Worm (Caenorhabditis elegans) whole organism, late embryonic: Measurements from ENCODE around the gene twk-39.

Experiments used
- C08G9.2 ChIP-seq: sonication (generic microtip); optimal IDR thresholded peaks from 2 replicates; lab custom pipeline; 2016; ENCODE audit warnings: mild to moderate bottlenecking, missing genetic modification characterization, moderate library complexity, missing compliant biosample characterization
- Y22D7AL.16 ChIP-seq: sonication (generic microtip); optimal IDR thresholded peaks from 2 replicates; lab custom pipeline; 2016; ENCODE audit warnings: missing genetic modification characterization, missing compliant biosample characterization
- ahr-1 ChIP-seq: sonication (generic microtip); optimal IDR thresholded peaks from 2 replicates; lab custom pipeline; 2016; ENCODE audit warnings: missing genetic modification characterization, missing compliant biosample characterization
- ceh-14 ChIP-seq: sonication (generic microtip); optimal IDR thresholded peaks from 2 replicates; lab custom pipeline; 2016; ENCODE audit warnings: missing genotype, missing genetic modification characterization, missing compliant biosample characterization
- ceh-18 ChIP-seq: sonication (generic microtip); optimal IDR thresholded peaks from 2 replicates; lab custom pipeline; 2016; ENCODE audit warnings: missing genetic modification characterization, missing compliant biosample characterization
- ceh-19 ChIP-seq: fragments of 200-800 bp; sonication (Bioruptor generic); optimal IDR thresholded peaks from 2 replicates; lab custom pipeline; 2018; ENCODE audit warnings: mild to moderate bottlenecking, missing genetic modification characterization, missing compliant biosample characterization
- ceh-2 ChIP-seq: sonication (generic microtip); optimal IDR thresholded peaks from 2 replicates; lab custom pipeline; 2016; ENCODE audit warnings: missing genotype, missing genetic modification characterization, missing compliant biosample characterization
- ceh-22 ChIP-seq: sonication (generic microtip); optimal IDR thresholded peaks from 2 replicates; lab custom pipeline; 2017; ENCODE audit warnings: missing biosample characterization, missing genetic modification characterization
- ceh-24 ChIP-seq: sonication (generic microtip); optimal IDR thresholded peaks from 2 replicates; lab custom pipeline; 2016; ENCODE audit warnings: mild to moderate bottlenecking, missing genetic modification characterization, missing compliant biosample characterization
- ceh-31 ChIP-seq: sonication (generic microtip); optimal IDR thresholded peaks from 2 replicates; lab custom pipeline; 2016; ENCODE audit warnings: missing genetic modification characterization, missing compliant biosample characterization
- ceh-34 ChIP-seq: sonication (generic microtip); optimal IDR thresholded peaks from 2 replicates; lab custom pipeline; 2016; ENCODE audit warnings: mild to moderate bottlenecking, missing genetic modification characterization, missing compliant biosample characterization
- ceh-45 ChIP-seq: fragments of 200-800 bp; sonication (Bioruptor generic); IDR thresholded peaks from 2 replicates; pipeline ENCODE4 v1.3.6; 2022; ENCODE audit warnings: missing genetic modification reagents, missing genetic modification characterization, missing compliant biosample characterization
- ceh-6 ChIP-seq: fragments of 200-800 bp; sonication (Bioruptor generic); optimal IDR thresholded peaks from 2 replicates; lab custom pipeline; 2018; ENCODE audit warnings: mild to moderate bottlenecking, missing genetic modification characterization, missing compliant biosample characterization
- ceh-9 ChIP-seq: sonication (generic microtip); optimal IDR thresholded peaks from 2 replicates; lab custom pipeline; 2016; ENCODE audit warnings: mild to moderate bottlenecking, missing genetic modification characterization, inconsistent platforms, missing compliant biosample characterization
- dmd-4 ChIP-seq: sonication (generic microtip); optimal IDR thresholded peaks from 2 replicates; lab custom pipeline; 2016; ENCODE audit warnings: borderline replicate concordance, missing genetic modification characterization, missing compliant biosample characterization
- dve-1 ChIP-seq: sonication (generic microtip); optimal IDR thresholded peaks from 2 replicates; lab custom pipeline; 2017; ENCODE audit warnings: antibody characterized with exemption, mild to moderate bottlenecking, missing genetic modification characterization, missing compliant biosample characterization
- elt-2 ChIP-seq: sonication (generic microtip); optimal IDR thresholded peaks from 2 replicates; lab custom pipeline; 2016; ENCODE audit warnings: missing genetic modification reagents, missing genetic modification characterization, missing compliant biosample characterization
- elt-4 ChIP-seq: sonication (generic microtip); optimal IDR thresholded peaks from 2 replicates; lab custom pipeline; 2016; ENCODE audit warnings: missing genetic modification characterization, missing compliant biosample characterization
- fax-1 ChIP-seq: sonication (generic microtip); optimal IDR thresholded peaks from 2 replicates; lab custom pipeline; 2016; ENCODE audit warnings: missing genotype, missing genetic modification characterization, missing compliant biosample characterization
- fkh-10 ChIP-seq: fragments of 150-350 bp; optimal IDR thresholded peaks from 2 replicates; lab custom pipeline; 2014; ENCODE audit warnings: missing biosample characterization, missing genetic modification reagents, missing genetic modification characterization
- fkh-6 ChIP-seq: sonication (generic microtip); optimal IDR thresholded peaks from 2 replicates; lab custom pipeline; 2016; ENCODE audit warnings: missing genetic modification characterization, missing compliant biosample characterization
- hlh-30 ChIP-seq: sonication (generic microtip); optimal IDR thresholded peaks from 2 replicates; lab custom pipeline; 2017; ENCODE audit warnings: antibody characterized with exemption, missing genetic modification characterization, missing compliant biosample characterization; ENCODE audit not compliant: insufficient read depth
- hlh-6 ChIP-seq: sonication (generic microtip); optimal IDR thresholded peaks from 2 replicates; lab custom pipeline; 2016; ENCODE audit warnings: missing genotype, missing genetic modification characterization, missing compliant biosample characterization
- hlh-8 ChIP-seq: sonication (generic microtip); optimal IDR thresholded peaks from 2 replicates; lab custom pipeline; 2016; ENCODE audit warnings: missing genotype, missing genetic modification characterization, missing compliant biosample characterization
- lim-6 ChIP-seq: sonication (generic microtip); optimal IDR thresholded peaks from 2 replicates; lab custom pipeline; 2016; ENCODE audit warnings: missing genetic modification characterization, missing compliant biosample characterization
- madf-2 ChIP-seq: sonication (generic microtip); optimal IDR thresholded peaks from 2 replicates; lab custom pipeline; 2017; ENCODE audit warnings: missing genetic modification characterization, missing compliant biosample characterization
- mec-3 ChIP-seq: sonication (generic microtip); optimal IDR thresholded peaks from 2 replicates; lab custom pipeline; 2016; ENCODE audit warnings: borderline replicate concordance, missing genetic modification characterization, missing compliant biosample characterization
- nfya-1 ChIP-seq: sonication (generic microtip); optimal IDR thresholded peaks from 2 replicates; lab custom pipeline; 2017; ENCODE audit warnings: missing genetic modification characterization, mild to moderate bottlenecking, missing compliant biosample characterization, antibody characterized with exemption, moderate library complexity
- nhr-11 ChIP-seq: fragments of 150-350 bp; optimal IDR thresholded peaks from 2 replicates; lab custom pipeline; 2014; ENCODE audit warnings: missing biosample characterization, missing genetic modification characterization
- nhr-232 ChIP-seq: sonication (generic microtip); optimal IDR thresholded peaks from 2 replicates; lab custom pipeline; 2016; ENCODE audit warnings: missing genetic modification characterization, missing compliant biosample characterization
- odd-2 ChIP-seq: sonication (generic microtip); optimal IDR thresholded peaks from 2 replicates; lab custom pipeline; 2017; ENCODE audit warnings: antibody characterized with exemption, mild to moderate bottlenecking, missing genetic modification characterization, missing compliant biosample characterization
- pag-3 ChIP-seq: sonication (generic microtip); optimal IDR thresholded peaks from 2 replicates; lab custom pipeline; 2016; ENCODE audit warnings: missing compliant biosample characterization, missing genetic modification characterization, borderline replicate concordance
- pat-9 ChIP-seq: fragments of 200-800 bp; sonication (Bioruptor generic); optimal IDR thresholded peaks from 2 replicates; lab custom pipeline; 2018; ENCODE audit warnings: mild to moderate bottlenecking, missing genetic modification characterization, moderate library complexity, missing compliant biosample characterization
- pax-1 ChIP-seq: fragments of 150-350 bp; optimal IDR thresholded peaks from 2 replicates; lab custom pipeline; 2014; ENCODE audit warnings: missing biosample characterization, missing genetic modification characterization
- pha-2 ChIP-seq: sonication (generic microtip); optimal IDR thresholded peaks from 2 replicates; lab custom pipeline; 2017; ENCODE audit warnings: mild to moderate bottlenecking, missing genetic modification characterization, missing compliant biosample characterization
- pha-4 ChIP-seq: fragments of 150-350 bp; optimal IDR thresholded peaks from 2 replicates; lab custom pipeline; 2018; ENCODE audit warnings: missing biosample characterization, missing genetic modification reagents, missing genetic modification characterization
- ref-2 ChIP-seq: sonication (generic microtip); optimal IDR thresholded peaks from 2 replicates; lab custom pipeline; 2016; ENCODE audit warnings: missing genetic modification characterization, missing compliant biosample characterization
- sdc-2 ChIP-seq: sonication (generic microtip); optimal IDR thresholded peaks from 2 replicates; lab custom pipeline; 2016; ENCODE audit warnings: missing genotype, missing genetic modification characterization, missing compliant biosample characterization
- sox-2 ChIP-seq: fragments of 200-800 bp; sonication (Bioruptor generic); IDR thresholded peaks from 2 replicates; pipeline ENCODE4 v1.3.6; 2022; ENCODE audit warnings: missing genetic modification reagents, missing genetic modification characterization, missing compliant biosample characterization
- sox-4 ChIP-seq: sonication (generic microtip); optimal IDR thresholded peaks from 2 replicates; lab custom pipeline; 2017; ENCODE audit warnings: mild to moderate bottlenecking, missing genetic modification characterization, inconsistent platforms, missing compliant biosample characterization
- syd-9 ChIP-seq: sonication (generic microtip); optimal IDR thresholded peaks from 2 replicates; lab custom pipeline; 2016; ENCODE audit warnings: mild to moderate bottlenecking, missing genetic modification characterization, moderate library complexity, missing compliant biosample characterization
- ttx-3 ChIP-seq: sonication (generic microtip); optimal IDR thresholded peaks from 2 replicates; lab custom pipeline; 2016; ENCODE audit warnings: missing genetic modification reagents, missing genetic modification characterization, missing compliant biosample characterization
- unc-3 ChIP-seq, 2 experiments: fragments of 200-800 bp in 1 of 2; sonication (Bioruptor generic) in 1 of 2; sonication (generic microtip) in 1 of 2; conservative IDR thresholded peaks in 1 of 2; optimal IDR thresholded peaks in 1 of 2; 2 replicates each; pipeline versions ENCODE4 v1.3.6 to Lab custom; 2016 to 2022; ENCODE audit warnings: missing compliant biosample characterization in 2 of 2, missing genetic modification characterization in 2 of 2, missing genetic modification reagents in 1 of 2
- unc-42 ChIP-seq: sonication (generic microtip); optimal IDR thresholded peaks from 2 replicates; lab custom pipeline; 2016; ENCODE audit warnings: missing genotype, missing genetic modification characterization, missing compliant biosample characterization
- unc-55 ChIP-seq: sonication (generic microtip); optimal IDR thresholded peaks from 2 replicates; lab custom pipeline; 2017; ENCODE audit warnings: missing biosample characterization, missing genetic modification reagents, missing genetic modification characterization
- unc-86 ChIP-seq: sonication (generic microtip); optimal IDR thresholded peaks from 2 replicates; lab custom pipeline; 2016; ENCODE audit warnings: missing genetic modification characterization, missing compliant biosample characterization
- ztf-16 ChIP-seq: sonication (generic microtip); optimal IDR thresholded peaks from 2 replicates; lab custom pipeline; 2017; ENCODE audit warnings: missing genetic modification characterization, missing compliant biosample characterization

twk-39 gene

DNA sequence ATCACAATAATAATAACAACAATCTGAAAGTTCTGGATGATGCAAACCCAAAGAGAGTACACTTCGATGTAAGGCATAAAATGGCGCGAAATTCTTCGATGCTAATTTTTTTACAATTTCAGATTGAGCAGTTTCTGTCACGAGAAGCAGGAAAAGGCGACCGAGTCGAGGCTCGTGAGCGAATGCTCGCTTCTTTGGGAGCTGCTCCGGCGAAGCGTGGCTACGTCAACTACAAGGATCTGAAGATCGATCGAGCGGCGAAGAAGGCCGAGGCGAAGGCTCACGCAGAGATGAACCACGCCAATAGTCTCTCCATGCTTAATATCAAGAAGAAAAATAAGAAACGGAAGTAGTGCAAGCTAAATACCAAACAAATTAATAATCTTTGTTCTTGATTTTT is 28.5 kb downstream of the twk-39 start:
- TF ChIP-seq syd-9 (no peak), C08G9.2 (tag; lab: Kevin White, UChicago) (no peak)
- TF ChIP-seq, all 69 proteins: peak for 0

DNA sequence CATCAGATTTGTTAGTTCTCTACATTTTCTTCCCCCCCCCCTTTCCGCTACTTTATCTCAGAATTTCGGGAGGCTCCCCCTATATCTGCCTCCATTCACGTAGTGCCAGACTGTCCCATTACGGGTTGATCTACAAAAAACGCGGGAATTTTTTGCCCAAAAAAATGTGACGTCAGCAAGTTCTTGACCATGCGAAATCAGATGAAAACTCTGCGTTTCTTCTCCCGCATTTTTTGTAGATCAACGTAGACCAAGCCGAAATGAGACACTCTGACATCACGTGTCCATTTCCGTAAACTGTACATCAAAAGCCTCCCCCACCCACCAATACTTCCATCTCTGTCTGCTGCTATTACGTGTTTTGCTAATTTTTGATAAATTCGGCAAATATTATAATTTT is 29.0 kb downstream of the twk-39 start:
- TF ChIP-seq mec-3: no peak
- TF ChIP-seq lim-6 (tag; lab: Kevin White, UChicago): no peak
- no peak for TF ChIP-seq pax-1 (tag; lab: Kevin White, UChicago)
- TF ChIP-seq fkh-10 (GFP tag; lab: Kevin White, UChicago): no peak
- TF ChIP-seq syd-9: no peak
- no peak for TF ChIP-seq fax-1 (tag; lab: Kevin White, UChicago)
- no peak for TF ChIP-seq sox-4 (tag; lab: Kevin White, UChicago)
- no peak for TF ChIP-seq ceh-31
- no peak for TF ChIP-seq ceh-2 (tag; lab: Kevin White, UChicago)
- no peak for TF ChIP-seq ceh-24 (tag; lab: Kevin White, UChicago)
- TF ChIP-seq pha-2: no peak
- TF ChIP-seq dmd-4 (tag; lab: Kevin White, UChicago): no peak

ce11 chrIII:11825654-11826053 is 30.1 kb downstream of the twk-39 start:
- TF ChIP-seq ceh-31: peak; percentile 80
- TF ChIP-seq ceh-9 (tag; lab: Kevin White, UChicago): no peak
- no peak for TF ChIP-seq sox-4 (tag; lab: Kevin White, UChicago)
- no peak for TF ChIP-seq ref-2 (tag; lab: Kevin White, UChicago)
- TF ChIP-seq ahr-1: no peak
- peak; percentile 3 for TF ChIP-seq C08G9.2 (tag; lab: Kevin White, UChicago)
- no peak for TF ChIP-seq ceh-19 (GFP tag; lab: Kevin White, UChicago)
- no peak for TF ChIP-seq unc-3 (GFP tag; conservative IDR thresholded peaks at IDR 0.05; lab: Robert Waterston, UW)
- no peak for TF ChIP-seq unc-3 (tag; optimal IDR thresholded peaks at IDR 0.05; lab: Kevin White, UChicago)
- TF ChIP-seq hlh-6: no peak
- peak; percentile 51 for TF ChIP-seq pax-1 (tag; lab: Kevin White, UChicago)
- peak; percentile 83 for TF ChIP-seq hlh-30 (tag; lab: Kevin White, UChicago)
- TF ChIP-seq sdc-2 (tag; lab: Kevin White, UChicago): no peak
- no peak for TF ChIP-seq pag-3 (tag; lab: Kevin White, UChicago)
- no peak for TF ChIP-seq fkh-6 (tag; lab: Kevin White, UChicago)
- TF ChIP-seq ztf-16: no peak
- TF ChIP-seq ceh-2 (tag; lab: Kevin White, UChicago): peak; percentile 26
- TF ChIP-seq syd-9: no peak
- peak; percentile 81 for TF ChIP-seq nfya-1 (tag; lab: Kevin White, UChicago)
- no peak for TF ChIP-seq fax-1 (tag; lab: Kevin White, UChicago)
- TF ChIP-seq pha-4 (tag; lab: Kevin White, UChicago): no peak
- no peak for TF ChIP-seq pat-9
- no peak for TF ChIP-seq elt-4
- TF ChIP-seq lim-6 (tag; lab: Kevin White, UChicago): no peak
- TF ChIP-seq ceh-34 (tag; lab: Kevin White, UChicago): peak; percentile 23
- no peak for TF ChIP-seq nhr-232 (tag; lab: Kevin White, UChicago)
- peak; percentile 34 for TF ChIP-seq ceh-18 (tag; lab: Kevin White, UChicago)
- TF ChIP-seq Y22D7AL.16 (tag; lab: Kevin White, UChicago): no peak
- TF ChIP-seq unc-86: no peak
- TF ChIP-seq unc-55: peak; percentile 40
- TF ChIP-seq elt-2 (tag; lab: Kevin White, UChicago): no peak
- no peak for TF ChIP-seq madf-2 (tag; lab: Kevin White, UChicago)
- TF ChIP-seq ttx-3 (tag; lab: Kevin White, UChicago): peak; percentile 34
- no peak for TF ChIP-seq nhr-11 (tag; lab: Kevin White, UChicago)
- TF ChIP-seq hlh-8 (tag; lab: Kevin White, UChicago): no peak
- TF ChIP-seq dve-1 (tag; lab: Kevin White, UChicago): peak; percentile 30
- TF ChIP-seq ceh-24 (tag; lab: Kevin White, UChicago): no peak
- no peak for TF ChIP-seq fkh-10 (GFP tag; lab: Kevin White, UChicago)
- TF ChIP-seq ceh-45 (GFP tag; lab: Robert Waterston, UW): no peak
- no peak for TF ChIP-seq ceh-6
- TF ChIP-seq ceh-14 (tag; lab: Kevin White, UChicago): no peak
- TF ChIP-seq unc-42: peak; percentile 58
- no peak for TF ChIP-seq sox-2
- TF ChIP-seq odd-2: no peak
- TF ChIP-seq ceh-22 (tag; lab: Kevin White, UChicago): no peak
- TF ChIP-seq mec-3: no peak
